Worm (Caenorhabditis elegans) whole organism, young adult: ENCODE data around the gene F02D8.1.

Source experiments
- B0035.1 ChIP-seq: sonication (generic microtip); optimal IDR thresholded peaks from 2 replicates; lab custom pipeline; 2016; ENCODE audit warnings: missing genetic modification characterization, mild to moderate bottlenecking, missing compliant biosample characterization, missing genotype, missing genetic modification reagents
- C06A6.2 ChIP-seq: fragments of 200-800 bp; sonication (Bioruptor generic); conservative IDR thresholded peaks from 2 replicates; pipeline ENCODE4 v1.3.6; 2022; ENCODE audit warnings: missing genetic modification characterization, missing compliant biosample characterization
- F57C9.4 ChIP-seq: sonication (generic microtip); optimal IDR thresholded peaks from 2 replicates; lab custom pipeline; 2017; ENCODE audit warnings: mild to moderate bottlenecking, missing genetic modification characterization, missing compliant biosample characterization
- ama-1 ChIP-seq, 3 experiments: fragments of 150-350 bp in 1 of 3; sonication (generic microtip) in 2 of 3; optimal IDR thresholded peaks; 2 replicates each; lab custom pipeline; 2014 to 2018; ENCODE audit warnings: missing biosample characterization in 2 of 3, missing genetic modification characterization in 2 of 3, missing genetic modification reagents in 2 of 3
- cebp-2 ChIP-seq: fragments of 200-800 bp; sonication (Bioruptor generic); IDR thresholded peaks from 2 replicates; pipeline ENCODE4 v1.3.6; 2022; ENCODE audit warnings: missing genetic modification characterization, missing compliant biosample characterization
- dpl-1 ChIP-seq: fragments of 150-350 bp; optimal IDR thresholded peaks from 2 replicates; lab custom pipeline; 2014; ENCODE audit warnings: missing biosample characterization, missing genetic modification reagents, missing genetic modification characterization
- lag-1 ChIP-seq: fragments of 200-800 bp; sonication (Bioruptor generic); IDR thresholded peaks from 2 replicates; pipeline ENCODE4 v1.3.6; 2022; ENCODE audit warnings: missing genetic modification reagents, missing genetic modification characterization, missing compliant biosample characterization
- mes-4 ChIP-seq: sonication (generic microtip); optimal IDR thresholded peaks from 2 replicates; lab custom pipeline; 2016; ENCODE audit warnings: missing genotype, missing genetic modification characterization, missing compliant biosample characterization
- rec-8 ChIP-seq, 2 experiments: sonication (generic microtip); optimal IDR thresholded peaks; 2 replicates each; lab custom pipeline; 2016; ENCODE audit warnings: mild to moderate bottlenecking in 2 of 2, missing genetic modification characterization in 2 of 2, missing genetic modification reagents in 2 of 2, missing genotype in 2 of 2, missing biosample characterization in 1 of 2, missing compliant biosample characterization in 1 of 2, moderate library complexity in 1 of 2
- rpc-1 ChIP-seq, 2 experiments: fragments of 150-350 bp in 1 of 2; sonication (generic microtip) in 1 of 2; optimal IDR thresholded peaks; 2 replicates each; lab custom pipeline; 2014 to 2018; ENCODE audit warnings: missing biosample characterization in 1 of 2, missing genetic modification characterization in 1 of 2, missing genetic modification reagents in 1 of 2, missing genotype in 1 of 2
- unc-62 ChIP-seq: fragments of 150-350 bp; optimal IDR thresholded peaks from 2 replicates; lab custom pipeline; 2014; ENCODE audit warnings: missing biosample characterization, missing genetic modification reagents, missing genetic modification characterization
- zfh-2 ChIP-seq: fragments of 200-800 bp; sonication (Bioruptor generic); conservative IDR thresholded peaks from 2 replicates; pipeline ENCODE4 v1.3.6; 2022; ENCODE audit warnings: missing genetic modification reagents, missing genetic modification characterization, missing compliant biosample characterization

DNA sequence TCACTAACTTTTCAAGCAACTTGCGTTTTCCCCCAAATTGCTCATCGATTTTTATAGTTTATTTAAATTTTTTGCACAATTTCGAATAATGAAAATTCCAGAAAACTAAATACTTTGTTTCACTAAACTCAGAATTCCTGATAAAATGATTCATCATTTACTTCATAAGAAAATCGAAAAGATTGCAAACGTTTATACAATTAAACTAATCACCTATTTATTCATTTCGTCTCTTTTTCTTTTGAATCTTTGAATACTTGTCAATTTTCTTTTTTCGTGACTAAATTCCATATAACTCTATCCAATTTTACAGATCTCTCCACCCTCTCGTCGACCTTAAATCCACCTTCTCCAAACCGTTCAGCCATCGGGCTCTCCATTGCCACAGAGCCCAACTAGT is 41.9 kb downstream of the F02D8.1 start, which contains the start of gene C30G7.2:
- TF ChIP-seq mes-4 (tag; lab: Kevin White, UChicago), result no peak
- TF ChIP-seq dpl-1 (GFP tag; lab: Kevin White, UChicago), result no peak
- TF ChIP-seq unc-62 (GFP tag; lab: Kevin White, UChicago), result no peak
- no peak for TF ChIP-seq lag-1 (GFP tag; lab: Robert Waterston, UW)
- TF ChIP-seq zfh-2 (GFP tag; lab: Robert Waterston, UW), result no peak
- TF ChIP-seq ama-1 (optimal IDR thresholded peaks at IDR 0.05; lab: Kevin White, UChicago), result no peak
- TF ChIP-seq ama-1 (GFP tag; optimal IDR thresholded peaks at IDR 0.05; lab: Kevin White, UChicago), result no peak
- TF ChIP-seq cebp-2 (GFP tag; lab: Robert Waterston, UW), result no peak
- no peak for TF ChIP-seq rpc-1 (optimal IDR thresholded peaks at IDR 0.05; lab: Kevin White, UChicago)
- TF ChIP-seq rpc-1 (tag; optimal IDR thresholded peaks at IDR 0.05; lab: Kevin White, UChicago), result no peak
- TF ChIP-seq B0035.1 (tag; lab: Kevin White, UChicago), result no peak
- TF ChIP-seq rec-8 (tag; optimal IDR thresholded peaks at IDR 0.05; lab: Kevin White, UChicago), result no peak
- TF ChIP-seq C06A6.2 (GFP tag; lab: Robert Waterston, UW), result no peak
- no peak for TF ChIP-seq F57C9.4 (tag; lab: Kevin White, UChicago)
